Fruit fly (Drosophila melanogaster) whole organism: ENCODE data around the gene CG5004.

Experiments
- EcR ChIP-seq, 2 experiments: fragments of >200 bp; optimal IDR thresholded peaks; 2 replicates each; lab custom pipeline; 2017; ENCODE audit warnings: missing biosample characterization in 2 of 2, missing genetic modification characterization in 2 of 2, missing genetic modification reagents in 2 of 2
- psq ChIP-seq: fragments of >200 bp; optimal IDR thresholded peaks from 2 replicates; lab custom pipeline; 2017
- usp ChIP-seq: fragments of >200 bp; optimal IDR thresholded peaks from 2 replicates; lab custom pipeline; 2017; ENCODE audit warnings: missing biosample characterization, missing genetic modification characterization, mixed read lengths

- TF ChIP-seq EcR (GFP tag; optimal IDR thresholded peaks at IDR 0.05; lab: Kevin White, UChicago) (no peak), usp (no peak), psq (lab: Kevin White, UChicago) (no peak)
Measured at dm6 chrX:17068423-17068822, 39.0 kb upstream of the CG5004 start, which contains the start of gene CG43077.
